Fruit fly (Drosophila melanogaster): ENCODE data around the gene Cp38.

The Cp38 gene

dm6 chrX:8464378-8465036 lies 17.1 kb upstream of the Cp38 start, which contains the start of gene Sptr (continued):
- TF ChIP-seq cato (GFP tag; optimal IDR thresholded peaks at IDR 0.05; ENCODE audit: borderline replicate concordance) (peak; percentile 43), da (GFP tag; optimal IDR thresholded peaks at IDR 0.05) (no peak), CG7786 (GFP tag; optimal IDR thresholded peaks at IDR 0.05) (peak; percentile 81), CG2875 (GFP tag; optimal IDR thresholded peaks at IDR 0.05) (peak; percentile 62), D19B (GFP tag; optimal IDR thresholded peaks at IDR 0.05) (peak; percentile 86), CG10654 (GFP tag; optimal IDR thresholded peaks at IDR 0.05) (peak; percentile 78), hkb (optimal IDR thresholded peaks at IDR 0.05) (no peak), hkb (GFP tag; IDR thresholded peaks at IDR 0.05) (peak; percentile 94), grn (GFP tag; optimal IDR thresholded peaks at IDR 0.05) (peak; percentile 36), Sin3A (optimal IDR thresholded peaks at IDR 0.05) (no peak), bigmax (GFP tag; optimal IDR thresholded peaks at IDR 0.05) (no peak), cas (GFP tag; IDR thresholded peaks at IDR 0.05) (peak; percentile 82), chn (GFP tag; optimal IDR thresholded peaks at IDR 0.05) (peak; percentile 50), jumu (GFP tag; optimal IDR thresholded peaks at IDR 0.05) (peak; percentile 55), CG14050 (GFP tag; IDR thresholded peaks at IDR 0.05) (peak; percentile 82), ems (GFP tag; optimal IDR thresholded peaks at IDR 0.05) (peak; percentile 80), Ravus (GFP tag; IDR thresholded peaks at IDR 0.05) (peak; percentile 61), CG17385 (GFP tag; optimal IDR thresholded peaks at IDR 0.05) (peak; percentile 84), Pdp1 (GFP tag; optimal IDR thresholded peaks at IDR 0.05) (peak; percentile 75 to 79), CG7963 (GFP tag; IDR thresholded peaks at IDR 0.05; ENCODE audit: partially characterized antibody) (no peak), so (GFP tag; IDR thresholded peaks at IDR 0.05) (peak; percentile 91), bowl (GFP tag; IDR thresholded peaks at IDR 0.05) (peak; percentile 84), tio (GFP tag; optimal IDR thresholded peaks at IDR 0.05) (peak; percentile 62), Fer2 (tag; optimal IDR thresholded peaks at IDR 0.05) (peak; percentile 80), CG8290 (GFP tag; optimal IDR thresholded peaks at IDR 0.05) (peak; percentile 20), CG8290 (tag; optimal IDR thresholded peaks at IDR 0.05) (peak in 1 of 2 experiments; percentile 80), zen (tag; optimal IDR thresholded peaks at IDR 0.05) (peak; percentile 31), Atf3 (GFP tag; optimal IDR thresholded peaks at IDR 0.05) (peak; percentile 14), CG9437 (GFP tag; optimal IDR thresholded peaks at IDR 0.05) (peak; percentile 68), nerfin-2 (GFP tag; IDR thresholded peaks at IDR 0.05; ENCODE audit: partially characterized antibody) (no peak), CG5953 (GFP tag; IDR thresholded peaks at IDR 0.05) (peak; percentile 75), CG8944 (GFP tag; optimal IDR thresholded peaks at IDR 0.05) (peak; percentile 45), CG2712 (tag; optimal IDR thresholded peaks at IDR 0.05) (peak; percentile 80), danr (GFP tag; IDR thresholded peaks at IDR 0.05) (peak; percentile 85), ssp (GFP tag; IDR thresholded peaks at IDR 0.05) (peak; percentile 72), Gsc (GFP tag; IDR thresholded peaks at IDR 0.05) (no peak), inv (GFP tag; IDR thresholded peaks at IDR 0.05; ENCODE audit: partially characterized antibody) (no peak), CG14860 (GFP tag; IDR thresholded peaks at IDR 0.05; ENCODE audit: partially characterized antibody) (no peak), wor (GFP tag; IDR thresholded peaks at IDR 0.05) (peak; percentile 67), CG17568 (GFP tag; optimal IDR thresholded peaks at IDR 0.05) (peak; percentile 83), vfl (GFP tag; optimal IDR thresholded peaks at IDR 0.05) (peak; percentile 82), Hr78 (GFP tag; optimal IDR thresholded peaks at IDR 0.05) (peak in 1 of 2 experiments; percentile 63), seq (GFP tag; IDR thresholded peaks at IDR 0.05) (peak; percentile 93), CG3847 (GFP tag; IDR thresholded peaks at IDR 0.05) (peak; percentile 92), CG10565 (GFP tag; optimal IDR thresholded peaks at IDR 0.05) (no peak), Jarid2 (GFP tag; optimal IDR thresholded peaks at IDR 0.05) (peak; percentile 52), sc (optimal IDR thresholded peaks at IDR 0.05) (no peak), sc (GFP tag; optimal IDR thresholded peaks at IDR 0.05) (peak; percentile 28), sd (tag; optimal IDR thresholded peaks at IDR 0.05) (peak; percentile 65), CG17328 (GFP tag; IDR thresholded peaks at IDR 0.05) (peak; percentile 88), tin (GFP tag; optimal IDR thresholded peaks at IDR 0.05) (peak; percentile 73)
